Fruit fly (Drosophila melanogaster): Measurements from ENCODE around the gene Pi4KIIIalpha.

The Pi4KIIIalpha gene

dm6 chrX:2624525-2625006 lies at the start of gene Pi4KIIIalpha, which contains the start of gene brv3:
TSS of gene Pi4KIIIalpha (plus strand) at chrX:2624804.
TSS of gene brv3 (minus strand) at chrX:2624575.
- TF ChIP-seq Dif (GFP tag; optimal IDR thresholded peaks at IDR 0.05; ENCODE audit: partially characterized antibody) (no peak), Hnf4 (GFP tag; optimal IDR thresholded peaks at IDR 0.05) (no peak), Hr83 (GFP tag; optimal IDR thresholded peaks at IDR 0.05; ENCODE audit: poor library complexity, severe bottlenecking) (no peak), ey (GFP tag; optimal IDR thresholded peaks at IDR 0.05) (no peak), pan (optimal IDR thresholded peaks at IDR 0.05) (no peak), dsf (GFP tag; optimal IDR thresholded peaks at IDR 0.05; ENCODE audit: borderline replicate concordance) (no peak), woc (GFP tag; optimal IDR thresholded peaks at IDR 0.05) (no peak), foxo (GFP tag; optimal IDR thresholded peaks at IDR 0.05) (no peak)

dm6 chrX:2580319-2581008 lies 44.1 kb upstream of the Pi4KIIIalpha start, which contains the start of the genes Vha36-3 and AANATL7:
TSS of gene Vha36-3 (minus strand) at chrX:2580560.
TSS of gene AANATL7 (plus strand) at chrX:2580958.
- TF ChIP-seq ey (GFP tag; optimal IDR thresholded peaks at IDR 0.05) (no peak), woc (GFP tag; optimal IDR thresholded peaks at IDR 0.05) (no peak), Dif (GFP tag; optimal IDR thresholded peaks at IDR 0.05; ENCODE audit: partially characterized antibody) (no peak), br (GFP tag; optimal IDR thresholded peaks at IDR 0.05) (no peak), usp (GFP tag; optimal IDR thresholded peaks at IDR 0.05) (no peak), brk (GFP tag; optimal IDR thresholded peaks at IDR 0.05) (no peak), foxo (GFP tag; optimal IDR thresholded peaks at IDR 0.05) (no peak), N (GFP tag; optimal IDR thresholded peaks at IDR 0.05) (no peak), pan (optimal IDR thresholded peaks at IDR 0.05) (no peak), Jra (GFP tag; optimal IDR thresholded peaks at IDR 0.05) (no peak), Vsx2 (GFP tag; optimal IDR thresholded peaks at IDR 0.05; ENCODE audit: partially characterized antibody) (no peak), dsf (GFP tag; optimal IDR thresholded peaks at IDR 0.05; ENCODE audit: borderline replicate concordance) (no peak), Dfd (GFP tag; optimal IDR thresholded peaks at IDR 0.05) (no peak), Mio (GFP tag; optimal IDR thresholded peaks at IDR 0.05) (no peak), dmrt93B (GFP tag; optimal IDR thresholded peaks at IDR 0.05) (no peak), sv (GFP tag; optimal IDR thresholded peaks at IDR 0.05) (no peak), CG9705 (GFP tag; optimal IDR thresholded peaks at IDR 0.05) (no peak), HLH106 (tag; optimal IDR thresholded peaks at IDR 0.05) (no peak)

- no peak for TF ChIP-seq usp (GFP tag; optimal IDR thresholded peaks at IDR 0.05)
- peak; percentile 38 for TF ChIP-seq h (GFP tag; optimal IDR thresholded peaks at IDR 0.05)
- no peak for TF ChIP-seq dl (GFP tag; optimal IDR thresholded peaks at IDR 0.05; ENCODE audit: insufficient read depth in 1 of 2, partially characterized antibody in 2 of 2)
- TF ChIP-seq tai (GFP tag; optimal IDR thresholded peaks at IDR 0.05): no peak
- no peak for TF ChIP-seq Jra (GFP tag; optimal IDR thresholded peaks at IDR 0.05)
- TF ChIP-seq Sp1 (GFP tag; optimal IDR thresholded peaks at IDR 0.05): no peak
- no peak for TF ChIP-seq br (GFP tag; optimal IDR thresholded peaks at IDR 0.05)
- no peak for TF ChIP-seq dmrt93B (GFP tag; optimal IDR thresholded peaks at IDR 0.05)
- no peak for TF ChIP-seq CrebA (GFP tag; optimal IDR thresholded peaks at IDR 0.05; ENCODE audit: borderline replicate concordance)
- peak in 1 of 2 experiments; percentile 44 for TF ChIP-seq foxo (GFP tag; optimal IDR thresholded peaks at IDR 0.05)
- TF ChIP-seq dsf (GFP tag; optimal IDR thresholded peaks at IDR 0.05; ENCODE audit: borderline replicate concordance): no peak
- no peak for TF ChIP-seq CG9705 (GFP tag; optimal IDR thresholded peaks at IDR 0.05)
- no peak for TF ChIP-seq Myc (optimal IDR thresholded peaks at IDR 0.05)
- no peak for TF ChIP-seq Abd-B (GFP tag; optimal IDR thresholded peaks at IDR 0.05)
- TF ChIP-seq OdsH (GFP tag; optimal IDR thresholded peaks at IDR 0.05): peak; percentile 10
- TF ChIP-seq CG32264 (GFP tag; optimal IDR thresholded peaks at IDR 0.05): no peak
- TF ChIP-seq ey (GFP tag; optimal IDR thresholded peaks at IDR 0.05): peak; percentile 27
- no peak for TF ChIP-seq brk (GFP tag; optimal IDR thresholded peaks at IDR 0.05)
- TF ChIP-seq Hr78 (GFP tag; optimal IDR thresholded peaks at IDR 0.05): no peak
- TF ChIP-seq sage (GFP tag; optimal IDR thresholded peaks at IDR 0.05): no peak
- no peak for TF ChIP-seq lola (GFP tag; optimal IDR thresholded peaks at IDR 0.05)
- peak; percentile 58 for TF ChIP-seq sv (GFP tag; optimal IDR thresholded peaks at IDR 0.05)
- TF ChIP-seq fru (GFP tag; optimal IDR thresholded peaks at IDR 0.05): peak; percentile 36
- no peak for TF ChIP-seq Vsx2 (GFP tag; optimal IDR thresholded peaks at IDR 0.05; ENCODE audit: partially characterized antibody)
- no peak for TF ChIP-seq HLH106 (tag; optimal IDR thresholded peaks at IDR 0.05)
- no peak for TF ChIP-seq Hr83 (GFP tag; optimal IDR thresholded peaks at IDR 0.05; ENCODE audit: poor library complexity, severe bottlenecking)
- no peak for TF ChIP-seq pan (optimal IDR thresholded peaks at IDR 0.05)
- no peak for TF ChIP-seq jim (GFP tag; optimal IDR thresholded peaks at IDR 0.05)
- TF ChIP-seq N (GFP tag; optimal IDR thresholded peaks at IDR 0.05): no peak
- no peak for TF ChIP-seq Rel (GFP tag; optimal IDR thresholded peaks at IDR 0.05)
- TF ChIP-seq Rel (tag; optimal IDR thresholded peaks at IDR 0.05): no peak
- no peak for TF ChIP-seq Hnf4 (GFP tag; optimal IDR thresholded peaks at IDR 0.05)
- TF ChIP-seq psq (GFP tag; optimal IDR thresholded peaks at IDR 0.05): peak; percentile 2
- TF ChIP-seq rgr (GFP tag; optimal IDR thresholded peaks at IDR 0.05): peak; percentile 19
- no peak for TF ChIP-seq Dfd (GFP tag; optimal IDR thresholded peaks at IDR 0.05)
- no peak for TF ChIP-seq Mio (GFP tag; optimal IDR thresholded peaks at IDR 0.05)
- TF ChIP-seq Dif (GFP tag; optimal IDR thresholded peaks at IDR 0.05; ENCODE audit: partially characterized antibody): no peak
Measured at dm6 chrX:2581793-2582503, 42.7 kb upstream of the Pi4KIIIalpha start.

All from whole organism, wandering third instar larva.